Worm (Caenorhabditis elegans) whole organism, L2 larva: Measurements from ENCODE around the gene D1022.5.

ENCODE experiments used
- ZK546.5 ChIP-seq: sonication (generic microtip); optimal IDR thresholded peaks from 2 replicates; lab custom pipeline; 2017; ENCODE audit warnings: missing biosample characterization, missing genetic modification characterization
- ama-1 ChIP-seq: fragments of 150-350 bp; optimal IDR thresholded peaks from 2 replicates; lab custom pipeline; 2018; ENCODE audit warnings: inconsistent platforms
- lin-39 ChIP-seq: fragments of 150-350 bp; optimal IDR thresholded peaks from 2 replicates; lab custom pipeline; 2014; ENCODE audit warnings: missing biosample characterization, missing genetic modification reagents, missing genetic modification characterization
- nhr-11 ChIP-seq: fragments of 150-350 bp; optimal IDR thresholded peaks from 2 replicates; lab custom pipeline; 2014; ENCODE audit warnings: missing biosample characterization, missing genetic modification characterization
- sem-4 ChIP-seq: fragments of 150-350 bp; optimal IDR thresholded peaks from 2 replicates; lab custom pipeline; 2014; ENCODE audit warnings: missing biosample characterization, missing genetic modification reagents, missing genetic modification characterization
- unc-39 ChIP-seq: fragments of 150-350 bp; optimal IDR thresholded peaks from 2 replicates; lab custom pipeline; 2014; ENCODE audit warnings: missing biosample characterization, missing genetic modification characterization
- unc-62 ChIP-seq: fragments of 150-350 bp; optimal IDR thresholded peaks from 2 replicates; lab custom pipeline; 2014; ENCODE audit warnings: missing biosample characterization, missing genetic modification reagents, missing genetic modification characterization

DNA sequence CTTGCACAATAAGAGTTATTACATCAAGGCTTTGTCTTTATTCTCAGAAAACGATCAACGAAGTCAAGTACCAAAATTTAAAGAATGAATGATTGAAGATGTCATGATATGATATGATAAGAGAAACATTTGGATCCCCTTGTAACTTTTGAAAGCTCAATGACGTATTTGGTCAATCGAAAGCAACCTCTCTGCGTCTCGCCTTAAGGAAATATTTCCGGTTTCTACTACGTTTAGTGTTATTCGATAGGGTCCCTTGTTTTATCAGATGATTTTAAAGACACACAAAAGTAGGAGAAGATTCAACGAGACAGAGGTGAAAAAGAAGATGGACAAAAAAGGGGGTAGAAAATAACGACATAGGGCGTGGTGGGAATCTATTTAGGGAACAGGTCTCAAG is 45.3 kb downstream of the D1022.5 start:
- TF ChIP-seq sem-4 (tag; lab: Kevin White, UChicago) (no peak), lin-39 (tag; lab: Kevin White, UChicago) (no peak), unc-39 (tag; lab: Kevin White, UChicago) (no peak), ZK546.5 (no peak), nhr-11 (tag; lab: Kevin White, UChicago) (no peak), unc-62 (no peak), ama-1 (lab: Kevin White, UChicago) (no peak)
